Fruit fly (Drosophila melanogaster): Measurements from ENCODE around the gene CG32939.

- no peak for TF ChIP-seq CG8301 (tag; optimal IDR thresholded peaks at IDR 0.05)
- no peak for TF ChIP-seq CG17806 (tag; optimal IDR thresholded peaks at IDR 0.05)
- no peak for TF ChIP-seq CG4496 (GFP tag; IDR thresholded peaks at IDR 0.05)
- no peak for TF ChIP-seq CG15710 (tag; optimal IDR thresholded peaks at IDR 0.05)
- no peak for TF ChIP-seq EcR (GFP tag; optimal IDR thresholded peaks at IDR 0.05)
- TF ChIP-seq CG34367 (tag; optimal IDR thresholded peaks at IDR 0.05) = no peak
- no peak for TF ChIP-seq fd96Ca (GFP tag; IDR thresholded peaks at IDR 0.05)
- TF ChIP-seq D1 (tag; optimal IDR thresholded peaks at IDR 0.05) = no peak
These were observed 42.3 kb downstream of the CG32939 start for dm6 chr3R:9735151-9735550.
